Worm (Caenorhabditis elegans): ENCODE data around the gene gei-1.

ce11 chrIII:3405535-3405934, 60.9 kb downstream of the gei-1 start, which contains the start of gene golg-4:
- TF ChIP-seq jun-1 (tag; optimal IDR thresholded peaks at IDR 0.05) (no peak), egl-27 (tag; optimal IDR thresholded peaks at IDR 0.05) (no peak), nhr-77 (tag; optimal IDR thresholded peaks at IDR 0.05) (no peak), attf-4 (tag; optimal IDR thresholded peaks at IDR 0.05) (no peak), nhr-10 (tag; optimal IDR thresholded peaks at IDR 0.05) (no peak), aly-2 (tag; optimal IDR thresholded peaks at IDR 0.05) (no peak)

All from whole organism, L4 larva.